Worm (Caenorhabditis elegans) whole organism, young adult: ENCODE results near the gene C08B6.11.

Experiments
- D2030.7 ChIP-seq: fragments of 200-800 bp; sonication (Bioruptor generic); IDR thresholded peaks from 2 replicates; pipeline ENCODE4 v1.3.6; 2022; ENCODE audit warnings: missing genetic modification reagents, missing genetic modification characterization, missing compliant biosample characterization
- F23B12.7 ChIP-seq: sonication (generic microtip); optimal IDR thresholded peaks from 2 replicates; lab custom pipeline; 2017; ENCODE audit warnings: missing genetic modification characterization, mild to moderate bottlenecking, missing compliant biosample characterization, antibody characterized with exemption, moderate library complexity; ENCODE audit not compliant: insufficient read depth
- F39B2.1 ChIP-seq: fragments of 200-800 bp; sonication (Bioruptor generic); IDR thresholded peaks from 2 replicates; pipeline ENCODE4 v1.3.6; 2022; ENCODE audit warnings: missing genetic modification reagents, missing genetic modification characterization, missing compliant biosample characterization
- F57A8.1 ChIP-seq: fragments of 200-800 bp; sonication (Bioruptor generic); optimal IDR thresholded peaks from 2 replicates; lab custom pipeline; 2018; ENCODE audit warnings: mild to moderate bottlenecking, missing genetic modification characterization, moderate library complexity, missing compliant biosample characterization
- T26A5.8 ChIP-seq: sonication (generic microtip); optimal IDR thresholded peaks from 2 replicates; lab custom pipeline; 2016; ENCODE audit warnings: missing genetic modification characterization, missing compliant biosample characterization
- Y53G8AR.9 ChIP-seq: fragments of 200-800 bp; sonication (Bioruptor generic); conservative IDR thresholded peaks from 2 replicates; pipeline ENCODE4 v1.3.6; 2022; ENCODE audit warnings: missing genetic modification reagents, missing genetic modification characterization, missing compliant biosample characterization
- Y56A3A.18 ChIP-seq: fragments of 200-800 bp; sonication (Bioruptor generic); IDR thresholded peaks from 2 replicates; pipeline ENCODE4 v1.3.6; 2022; ENCODE audit warnings: missing genetic modification reagents, missing genetic modification characterization, missing compliant biosample characterization
- aptf-2 ChIP-seq: fragments of 200-800 bp; sonication (Bioruptor generic); conservative IDR thresholded peaks from 2 replicates; pipeline ENCODE4 v1.3.6; 2022; ENCODE audit warnings: missing genetic modification reagents, missing genetic modification characterization, missing compliant biosample characterization
- aptf-3 ChIP-seq: fragments of 200-800 bp; sonication (Bioruptor generic); IDR thresholded peaks from 2 replicates; pipeline ENCODE4 v1.3.6; 2022; ENCODE audit warnings: missing genetic modification characterization, missing compliant biosample characterization
- attf-6 ChIP-seq: fragments of 200-800 bp; sonication (Bioruptor generic); IDR thresholded peaks from 2 replicates; pipeline ENCODE4 v1.3.6; 2022; ENCODE audit warnings: missing genetic modification reagents, missing genetic modification characterization, missing compliant biosample characterization
- cebp-2 ChIP-seq: fragments of 200-800 bp; sonication (Bioruptor generic); IDR thresholded peaks from 2 replicates; pipeline ENCODE4 v1.3.6; 2022; ENCODE audit warnings: missing genetic modification characterization, missing compliant biosample characterization
- egrh-3 ChIP-seq: fragments of 200-800 bp; sonication (Bioruptor generic); IDR thresholded peaks from 2 replicates; pipeline ENCODE4 v1.3.6; 2022; ENCODE audit warnings: missing genetic modification reagents, missing genetic modification characterization, missing compliant biosample characterization
- ekl-4 ChIP-seq: fragments of 200-800 bp; sonication (Bioruptor generic); IDR thresholded peaks from 2 replicates; pipeline ENCODE4 v1.3.6; 2022; ENCODE audit warnings: missing genetic modification reagents, missing genetic modification characterization, missing compliant biosample characterization
- hrde-1 ChIP-seq: sonication (generic microtip); optimal IDR thresholded peaks from 2 replicates; lab custom pipeline; 2016; ENCODE audit warnings: missing genetic modification characterization, mild to moderate bottlenecking, missing compliant biosample characterization, moderate library complexity, missing genotype, missing genetic modification reagents, borderline replicate concordance
- hsf-1 ChIP-seq: fragments of 200-800 bp; sonication (Bioruptor generic); IDR thresholded peaks from 2 replicates; pipeline ENCODE4 v1.3.6; 2022; ENCODE audit warnings: missing genetic modification reagents, missing genetic modification characterization, missing compliant biosample characterization
- let-607 ChIP-seq, 2 experiments: fragments of 200-800 bp in 1 of 2; sonication (Bioruptor generic) in 1 of 2; sonication (generic microtip) in 1 of 2; optimal IDR thresholded peaks; 2 replicates each; lab custom pipeline; 2016 to 2018; ENCODE audit warnings: mild to moderate bottlenecking in 2 of 2, missing compliant biosample characterization in 2 of 2, missing genetic modification characterization in 2 of 2, moderate library complexity in 2 of 2, missing genotype in 1 of 2
- lin-26 ChIP-seq: fragments of 200-800 bp; sonication (Bioruptor generic); IDR thresholded peaks from 2 replicates; pipeline ENCODE4 v1.3.6; 2022; ENCODE audit warnings: missing genetic modification reagents, missing genetic modification characterization, missing compliant biosample characterization
- madf-3 ChIP-seq: fragments of 200-800 bp; sonication (Bioruptor generic); IDR thresholded peaks from 2 replicates; pipeline ENCODE4 v1.3.6; 2022; ENCODE audit warnings: missing genetic modification reagents, missing genetic modification characterization, missing compliant biosample characterization
- madf-6 ChIP-seq: fragments of 200-800 bp; sonication (Bioruptor generic); IDR thresholded peaks from 2 replicates; pipeline ENCODE4 v1.3.6; 2022; ENCODE audit warnings: missing genetic modification reagents, missing genetic modification characterization, missing compliant biosample characterization
- mcd-1 ChIP-seq: fragments of 200-800 bp; sonication (Bioruptor generic); IDR thresholded peaks from 2 replicates; pipeline ENCODE4 v1.3.6; 2022; ENCODE audit warnings: missing genetic modification reagents, missing genetic modification characterization, missing compliant biosample characterization
- nhr-179 ChIP-seq: sonication (generic microtip); optimal IDR thresholded peaks from 2 replicates; lab custom pipeline; 2016; ENCODE audit warnings: mild to moderate bottlenecking, missing genetic modification characterization, missing compliant biosample characterization
- nhr-80 ChIP-seq: sonication (generic microtip); optimal IDR thresholded peaks from 2 replicates; lab custom pipeline; 2016; ENCODE audit warnings: missing genetic modification characterization, missing compliant biosample characterization
- pbrm-1 ChIP-seq: fragments of 200-800 bp; sonication (Bioruptor generic); IDR thresholded peaks from 2 replicates; pipeline ENCODE4 v1.3.6; 2022; ENCODE audit warnings: missing genetic modification reagents, missing genetic modification characterization, missing compliant biosample characterization
- rcor-1 ChIP-seq: fragments of 200-800 bp; sonication (Bioruptor generic); IDR thresholded peaks from 2 replicates; pipeline ENCODE4 v1.3.6; 2022; ENCODE audit warnings: missing genetic modification reagents, missing genetic modification characterization, missing compliant biosample characterization
- rpc-1 ChIP-seq, 2 experiments: fragments of 150-350 bp in 1 of 2; sonication (generic microtip) in 1 of 2; optimal IDR thresholded peaks; 2 replicates each; lab custom pipeline; 2014 to 2018; ENCODE audit warnings: missing biosample characterization in 1 of 2, missing genetic modification characterization in 1 of 2, missing genetic modification reagents in 1 of 2, missing genotype in 1 of 2
- snpc-4 ChIP-seq, 5 experiments: fragments of 150-350 bp in 1 of 5; sonication (generic microtip) in 4 of 5; optimal IDR thresholded peaks; 2 replicates each; lab custom pipeline; 2014 to 2018; ENCODE audit warnings: missing genetic modification characterization in 5 of 5, missing biosample characterization in 3 of 5, antibody characterized with exemption in 2 of 5, mild to moderate bottlenecking in 2 of 5, missing compliant biosample characterization in 2 of 5, missing genotype in 2 of 5, moderate library complexity in 2 of 5, missing genetic modification reagents in 1 of 5
- zfh-2 ChIP-seq: fragments of 200-800 bp; sonication (Bioruptor generic); conservative IDR thresholded peaks from 2 replicates; pipeline ENCODE4 v1.3.6; 2022; ENCODE audit warnings: missing genetic modification reagents, missing genetic modification characterization, missing compliant biosample characterization
- zim-3 ChIP-seq: sonication (generic microtip); optimal IDR thresholded peaks from 2 replicates; lab custom pipeline; 2017; ENCODE audit warnings: mild to moderate bottlenecking, missing genetic modification characterization, moderate library complexity, missing compliant biosample characterization
- ztf-6 ChIP-seq: fragments of 200-800 bp; sonication (Bioruptor generic); IDR thresholded peaks from 2 replicates; pipeline ENCODE4 v1.3.6; 2022; ENCODE audit warnings: missing genetic modification reagents, missing genetic modification characterization, missing compliant biosample characterization

The C08B6.11 gene

DNA sequence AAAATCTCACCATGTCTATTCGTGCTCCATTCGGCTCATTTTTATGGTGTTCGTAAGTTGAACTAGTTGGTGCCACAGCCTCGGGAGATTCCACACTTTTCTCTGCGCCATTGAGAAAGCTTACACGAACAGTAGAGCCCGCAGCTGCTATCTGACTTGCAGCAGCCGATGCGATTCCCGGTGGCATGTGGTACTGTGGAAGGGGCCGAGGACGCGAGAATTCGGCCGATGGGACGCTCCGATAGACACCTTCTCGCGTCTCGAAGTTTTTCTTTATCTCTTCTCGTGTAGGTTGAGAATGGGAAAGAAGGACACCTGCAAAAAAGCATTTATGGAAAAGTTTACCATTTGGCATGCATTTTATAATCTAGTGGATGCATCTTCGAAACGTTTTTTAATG, 25.9 kb downstream of the C08B6.11 start:
- TF ChIP-seq F23B12.7 (tag; lab: Kevin White, UChicago) (no peak), nhr-80 (tag; lab: Kevin White, UChicago) (no peak), nhr-179 (tag; lab: Kevin White, UChicago) (no peak), zfh-2 (GFP tag; lab: Robert Waterston, UW) (peak; percentile 64), rpc-1 (optimal IDR thresholded peaks at IDR 0.05; lab: Kevin White, UChicago) (no peak), rpc-1 (tag; optimal IDR thresholded peaks at IDR 0.05; lab: Kevin White, UChicago) (no peak), let-607 (tag; optimal IDR thresholded peaks at IDR 0.05; lab: Kevin White, UChicago) (no peak)

DNA sequence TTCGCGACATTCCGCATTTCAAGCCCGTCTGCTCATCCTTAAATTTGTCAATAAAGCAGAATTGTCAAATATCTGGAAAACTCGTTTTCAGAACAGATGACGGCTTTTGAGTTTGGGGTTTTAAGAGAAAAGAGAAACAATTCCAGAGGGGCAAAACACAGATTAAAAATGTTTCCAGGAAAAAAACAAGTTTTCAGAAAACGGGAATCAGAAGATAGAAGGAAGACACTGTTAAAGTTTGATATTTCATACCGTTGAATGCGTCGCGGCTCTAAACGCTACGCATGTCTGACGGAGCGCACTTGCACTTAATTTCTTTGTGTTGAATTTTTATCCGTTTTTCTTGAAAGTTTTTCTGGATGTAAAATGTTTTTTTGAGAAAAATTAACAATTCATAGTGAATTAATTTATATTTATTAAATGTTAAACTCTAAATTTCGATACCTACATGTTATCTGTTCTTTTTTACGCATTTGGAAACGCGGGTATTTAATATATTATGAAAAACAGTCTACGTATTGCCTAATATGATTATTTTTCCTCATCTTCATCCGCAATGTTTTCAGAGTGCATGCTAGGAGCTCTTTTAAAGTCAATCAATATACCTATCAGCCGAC, 26.8 kb downstream of the C08B6.11 start, which contains the start of the genes C08B6.18, wdr-20 and C08B6.8:
C08B6.18 (minus strand) TSS at position 51 of the 617 bp plus-strand sequence.
wdr-20 (minus strand) TSS at position 82 of the 617 bp plus-strand sequence.
C08B6.8 (plus strand) TSS at position 567 of the 617 bp plus-strand sequence.
- TF ChIP-seq snpc-4 (GFP tag; optimal IDR thresholded peaks at IDR 0.05; lab: Kevin White, UChicago) (no peak), snpc-4 (tag; optimal IDR thresholded peaks at IDR 0.05; lab: Kevin White, UChicago) (peak in 1 of 4 experiments; percentile 35), aptf-3 (GFP tag; lab: Robert Waterston, UW) (no peak), F57A8.1 (GFP tag; lab: Kevin White, UChicago) (no peak), zim-3 (tag; lab: Kevin White, UChicago) (no peak), ztf-6 (GFP tag; lab: Robert Waterston, UW) (no peak), madf-3 (GFP tag; lab: Robert Waterston, UW) (peak; percentile 89), cebp-2 (GFP tag; lab: Robert Waterston, UW) (no peak), nhr-179 (tag; lab: Kevin White, UChicago) (no peak), hrde-1 (tag; lab: Kevin White, UChicago) (no peak), aptf-2 (GFP tag; lab: Robert Waterston, UW) (no peak), T26A5.8 (no peak), Y56A3A.18 (GFP tag; lab: Robert Waterston, UW) (no peak)

DNA sequence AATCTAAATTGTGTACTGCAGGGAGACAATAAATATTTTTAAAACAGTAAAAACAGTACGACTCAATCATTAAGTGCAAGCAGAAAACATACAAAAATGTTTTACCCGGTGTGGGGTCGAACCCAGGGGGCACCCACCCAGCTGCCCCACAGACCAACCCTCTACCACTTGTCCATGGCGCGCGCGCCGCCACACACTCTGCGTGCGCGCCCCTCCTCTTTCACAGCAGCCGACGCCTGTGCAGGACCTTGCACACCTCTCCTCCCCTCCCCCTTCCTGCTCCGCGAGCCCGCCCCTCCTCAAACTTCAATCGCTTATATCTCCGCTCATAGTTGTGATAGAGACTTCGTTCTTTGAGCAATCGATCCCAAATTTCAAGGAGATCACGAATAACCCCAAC, 29.2 kb downstream of the C08B6.11 start:
- peak; percentile 99 for TF ChIP-seq egrh-3

DNA sequence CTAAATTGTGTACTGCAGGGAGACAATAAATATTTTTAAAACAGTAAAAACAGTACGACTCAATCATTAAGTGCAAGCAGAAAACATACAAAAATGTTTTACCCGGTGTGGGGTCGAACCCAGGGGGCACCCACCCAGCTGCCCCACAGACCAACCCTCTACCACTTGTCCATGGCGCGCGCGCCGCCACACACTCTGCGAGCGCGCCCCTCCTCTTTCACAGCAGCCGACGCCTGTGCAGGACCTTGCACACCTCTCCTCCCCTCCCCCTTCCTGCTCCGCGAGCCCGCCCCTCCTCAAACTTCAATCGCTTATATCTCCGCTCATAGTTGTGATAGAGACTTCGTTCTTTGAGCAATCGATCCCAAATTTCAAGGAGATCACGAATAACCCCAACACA, 31.2 kb downstream of the C08B6.11 start:
- 0 out of 2 replicates have a peak, but pooled peaks have one; percentile 37 for TF ChIP-seq F39B2.1 (GFP tag; lab: Robert Waterston, UW)
- TF ChIP-seq D2030.7, result peak; percentile 51
- TF ChIP-seq ekl-4 (GFP tag; lab: Robert Waterston, UW), result 0 out of 2 replicates have a peak, but pooled peaks have one; percentile 59
- TF ChIP-seq madf-3 (GFP tag; lab: Robert Waterston, UW), result peak; percentile 88
- peak; percentile 92 for TF ChIP-seq pbrm-1 (GFP tag; lab: Robert Waterston, UW)
- peak; percentile 99 for TF ChIP-seq lin-26 (GFP tag; lab: Robert Waterston, UW)
- TF ChIP-seq attf-6 (GFP tag; lab: Robert Waterston, UW), result peak; percentile 71
- peak; percentile 99 for TF ChIP-seq egrh-3
- TF ChIP-seq Y53G8AR.9 (GFP tag; lab: Robert Waterston, UW), result 0 out of 2 replicates have a peak, but pooled peaks have one; percentile 38
- peak; percentile 63 for TF ChIP-seq rcor-1 (GFP tag; lab: Robert Waterston, UW)
- TF ChIP-seq mcd-1 (GFP tag; lab: Robert Waterston, UW), result 0 out of 2 replicates have a peak, but pooled peaks have one; percentile 33
- TF ChIP-seq madf-6 (GFP tag; lab: Robert Waterston, UW), result peak; percentile 55; the same call in 1 of the 2 replicates
- TF ChIP-seq hsf-1 (GFP tag; lab: Robert Waterston, UW), result peak; percentile 41; the same call in 1 of the 2 replicates
- TF ChIP-seq, all 124 proteins: peak for 13; not testable (repeated sequence) for 111
